Worm (Caenorhabditis elegans) whole organism, L4/young adult: Measurements from ENCODE around the gene sqst-5.
"Not testable (repeated sequence)": the region's sequence is repeated elsewhere in the genome, so short reads cannot be mapped to it uniquely, and the experiment has no call there.

Experiments used
- dao-5 ChIP-seq: sonication (generic microtip); optimal IDR thresholded peaks from 2 replicates; lab custom pipeline; 2016; ENCODE audit warnings: missing genotype, missing genetic modification characterization, moderate library complexity, missing compliant biosample characterization
- him-1 ChIP-seq: sonication (generic microtip); optimal IDR thresholded peaks from 2 replicates; lab custom pipeline; 2016; ENCODE audit warnings: missing genotype, missing genetic modification reagents, missing genetic modification characterization, missing compliant biosample characterization

DNA sequence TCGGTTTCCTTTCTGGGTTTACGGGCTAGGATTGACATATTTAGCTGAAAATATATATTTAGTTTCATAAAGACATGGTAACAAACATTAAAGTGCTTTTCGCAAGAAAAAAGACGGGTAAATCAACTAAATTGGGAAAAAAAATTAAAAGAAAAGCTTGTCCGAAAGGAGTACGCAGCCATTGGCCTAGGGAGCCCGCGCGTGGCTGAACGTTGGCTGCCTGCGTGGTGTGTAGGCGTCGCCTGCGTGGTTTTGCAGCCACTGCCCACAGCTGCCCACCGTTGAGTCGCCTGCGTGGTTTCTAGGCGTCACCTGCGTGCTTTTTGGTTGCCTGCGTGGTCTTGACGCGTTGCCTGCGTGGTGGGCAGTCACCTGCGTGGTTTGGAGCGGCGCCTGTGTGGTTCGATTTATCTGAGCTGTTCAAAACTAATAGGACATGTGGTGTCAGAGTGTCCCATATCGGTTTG is 25.4 kb downstream of the sqst-5 start, which contains the start of gene C29F9.12:
- not testable (repeated sequence) for TF ChIP-seq him-1, dao-5 (tag; lab: Kevin White, UChicago)
